Worm (Caenorhabditis elegans) whole organism, L4 larva: ENCODE measurements around the gene snr-4.

Experiments used
- D1046.2 ChIP-seq: fragments of 200-800 bp; sonication (Bioruptor generic); IDR thresholded peaks from 2 replicates; pipeline ENCODE4 v1.3.6; 2022; ENCODE audit warnings: missing genetic modification characterization, missing compliant biosample characterization
- F37D6.2 ChIP-seq: sonication (generic microtip); optimal IDR thresholded peaks from 2 replicates; lab custom pipeline; 2016; ENCODE audit warnings: mild to moderate bottlenecking, missing genetic modification characterization, missing compliant biosample characterization
- F49E8.2 ChIP-seq: sonication (generic microtip); optimal IDR thresholded peaks from 2 replicates; lab custom pipeline; 2016; ENCODE audit warnings: missing compliant biosample characterization, mild to moderate bottlenecking, missing genetic modification characterization, borderline replicate concordance
- R02D3.7 ChIP-seq: fragments of 150-350 bp; sonication (generic microtip); optimal IDR thresholded peaks from 3 replicates; lab custom pipeline; 2014; ENCODE audit warnings: missing biosample characterization, missing genetic modification characterization
- T20F7.1 ChIP-seq: fragments of 200-800 bp; sonication (Bioruptor generic); optimal IDR thresholded peaks from 2 replicates; lab custom pipeline; 2018; ENCODE audit warnings: mild to moderate bottlenecking, missing genetic modification characterization, missing compliant biosample characterization
- Y48G9A.11 ChIP-seq: fragments of 200-800 bp; sonication (Bioruptor generic); IDR thresholded peaks from 2 replicates; pipeline ENCODE4 v1.3.6; 2022; ENCODE audit warnings: missing genetic modification reagents, missing genetic modification characterization, missing compliant biosample characterization
- Y5F2A.4 ChIP-seq: fragments of 200-800 bp; sonication (Bioruptor generic); optimal IDR thresholded peaks from 2 replicates; lab custom pipeline; 2018; ENCODE audit warnings: mild to moderate bottlenecking, missing genetic modification characterization, missing compliant biosample characterization
- aha-1 ChIP-seq: fragments of 150-350 bp; peaks from one replicate; lab custom pipeline; 2014; ENCODE audit warnings: missing biosample characterization, missing genetic modification characterization
- aly-2 ChIP-seq: sonication (generic microtip); optimal IDR thresholded peaks from 2 replicates; lab custom pipeline; 2018; ENCODE audit warnings: missing biosample characterization, missing genetic modification characterization
- attf-4 ChIP-seq: sonication (generic microtip); optimal IDR thresholded peaks from 3 replicates; lab custom pipeline; 2017; ENCODE audit warnings: missing biosample characterization, missing genetic modification characterization
- ceh-20 ChIP-seq: fragments of 200-800 bp; sonication (Bioruptor generic); IDR thresholded peaks from 2 replicates; pipeline ENCODE4 v1.3.6; 2022; ENCODE audit warnings: missing genetic modification reagents, missing genetic modification characterization, missing compliant biosample characterization
- ceh-28 ChIP-seq: fragments of 150-350 bp; optimal IDR thresholded peaks from 2 replicates; lab custom pipeline; 2014; ENCODE audit warnings: missing biosample characterization, missing genetic modification reagents, missing genetic modification characterization
- ceh-32 ChIP-seq: sonication (generic microtip); optimal IDR thresholded peaks from 2 replicates; lab custom pipeline; 2016; ENCODE audit warnings: mild to moderate bottlenecking, missing genetic modification characterization, missing compliant biosample characterization; ENCODE audit not compliant: poor library complexity
- ceh-62 ChIP-seq: sonication (generic microtip); optimal IDR thresholded peaks from 2 replicates; lab custom pipeline; 2017; ENCODE audit warnings: missing biosample characterization, missing genetic modification characterization
- ceh-82 ChIP-seq: sonication (generic microtip); optimal IDR thresholded peaks from 2 replicates; lab custom pipeline; 2017; ENCODE audit warnings: missing biosample characterization, missing genetic modification characterization
- ces-1 ChIP-seq: fragments of 150-350 bp; sonication (generic microtip); optimal IDR thresholded peaks from 4 replicates; lab custom pipeline; 2014; ENCODE audit warnings: missing biosample characterization, missing genetic modification reagents, missing genetic modification characterization
- ctbp-1 ChIP-seq: fragments of 200-800 bp; sonication (Bioruptor generic); IDR thresholded peaks from 2 replicates; pipeline ENCODE4 v1.3.6; 2022; ENCODE audit warnings: missing genetic modification reagents, missing genetic modification characterization, missing compliant biosample characterization
- daf-16 ChIP-seq, 3 experiments: sonication (generic microtip); optimal IDR thresholded peaks; 2 replicates each; lab custom pipeline; 2016 to 2017; ENCODE audit warnings: missing genetic modification characterization in 3 of 3, missing genetic modification reagents in 3 of 3, mild to moderate bottlenecking in 2 of 3, missing compliant biosample characterization in 2 of 3, missing biosample characterization in 1 of 3, moderate library complexity in 1 of 3
- dmd-6 ChIP-seq: fragments of 200-800 bp; sonication (Bioruptor generic); IDR thresholded peaks from 2 replicates; pipeline ENCODE4 v1.3.6; 2022; ENCODE audit warnings: missing genetic modification reagents, missing genetic modification characterization, missing compliant biosample characterization
- duxl-1 ChIP-seq: sonication (generic microtip); optimal IDR thresholded peaks from 2 replicates; lab custom pipeline; 2016; ENCODE audit warnings: mild to moderate bottlenecking, missing genetic modification characterization, moderate library complexity, missing compliant biosample characterization; ENCODE audit not compliant: poor library complexity
- egl-27 ChIP-seq: sonication (generic microtip); optimal IDR thresholded peaks from 3 replicates; lab custom pipeline; 2017; ENCODE audit warnings: missing biosample characterization, missing genetic modification reagents, missing genetic modification characterization
- egl-43 ChIP-seq: fragments of 200-800 bp; sonication (Bioruptor generic); IDR thresholded peaks from 2 replicates; pipeline ENCODE4 v1.3.6; 2022; ENCODE audit warnings: missing genetic modification reagents, missing genetic modification characterization, missing compliant biosample characterization
- fkh-10 ChIP-seq: fragments of 150-350 bp; optimal IDR thresholded peaks from 2 replicates; lab custom pipeline; 2014; ENCODE audit warnings: missing biosample characterization, missing genetic modification reagents, missing genetic modification characterization
- hif-1 ChIP-seq, 2 experiments: sonication (generic microtip); optimal IDR thresholded peaks; 2 replicates each; lab custom pipeline; 2016 to 2017; ENCODE audit warnings: missing compliant biosample characterization in 2 of 2, missing genetic modification characterization in 2 of 2, missing genetic modification reagents in 2 of 2, missing genotype in 2 of 2, mild to moderate bottlenecking in 1 of 2
- hlh-30 ChIP-seq: sonication (generic microtip); optimal IDR thresholded peaks from 2 replicates; lab custom pipeline; 2017; ENCODE audit warnings: antibody characterized with exemption, mild to moderate bottlenecking, missing genetic modification characterization, missing compliant biosample characterization; ENCODE audit not compliant: insufficient read depth
- hmg-1.1 ChIP-seq: fragments of 200-800 bp; sonication (Bioruptor generic); IDR thresholded peaks from 2 replicates; pipeline ENCODE4 v1.3.6; 2022; ENCODE audit warnings: missing genetic modification reagents, missing genetic modification characterization, missing compliant biosample characterization
- jun-1 ChIP-seq: fragments of 150-350 bp; optimal IDR thresholded peaks from 2 replicates; lab custom pipeline; 2014; ENCODE audit warnings: missing biosample characterization, missing genetic modification reagents, missing genetic modification characterization
- lin-1 ChIP-seq: fragments of 200-800 bp; sonication (Bioruptor generic); IDR thresholded peaks from 2 replicates; pipeline ENCODE4 v1.3.6; 2022; ENCODE audit warnings: missing genetic modification reagents, missing genetic modification characterization, missing compliant biosample characterization
- lsy-2 ChIP-seq, 2 experiments: fragments of 150-350 bp in 1 of 2; sonication (generic microtip) in 1 of 2; optimal IDR thresholded peaks; 2 replicates each; lab custom pipeline; 2014 to 2017; ENCODE audit warnings: missing biosample characterization in 2 of 2, missing genetic modification characterization in 2 of 2
- madf-5 ChIP-seq, 2 experiments: fragments of 200-800 bp; sonication (Bioruptor generic); IDR thresholded peaks; 2 replicates each; pipeline ENCODE4 v1.3.6; 2022; ENCODE audit warnings: missing compliant biosample characterization in 2 of 2, missing genetic modification characterization in 2 of 2
- mdl-1 ChIP-seq, 2 experiments: fragments of 150-350 bp in 1 of 2; sonication (generic microtip) in 1 of 2; optimal IDR thresholded peaks; 2 replicates each; lab custom pipeline; 2014 to 2017; ENCODE audit warnings: missing biosample characterization in 2 of 2, missing genetic modification characterization in 2 of 2
- mdt-29 ChIP-seq: fragments of 200-800 bp; sonication (Bioruptor generic); IDR thresholded peaks from 2 replicates; pipeline ENCODE4 v1.3.6; 2022; ENCODE audit warnings: missing genetic modification reagents, missing genetic modification characterization, missing compliant biosample characterization
- mep-1 ChIP-seq: fragments of 150-350 bp; sonication (generic microtip); optimal IDR thresholded peaks from 3 replicates; lab custom pipeline; 2014; ENCODE audit warnings: missing biosample characterization, missing genetic modification characterization
- mxl-3 ChIP-seq: fragments of 200-800 bp; sonication (Bioruptor generic); optimal IDR thresholded peaks from 2 replicates; lab custom pipeline; 2018; ENCODE audit warnings: mild to moderate bottlenecking, missing genetic modification characterization, missing compliant biosample characterization
- nhr-10 ChIP-seq: fragments of 150-350 bp; optimal IDR thresholded peaks from 2 replicates; lab custom pipeline; 2014; ENCODE audit warnings: missing biosample characterization, missing genetic modification characterization
- nhr-11 ChIP-seq: fragments of 150-350 bp; optimal IDR thresholded peaks from 2 replicates; lab custom pipeline; 2014; ENCODE audit warnings: missing biosample characterization, missing genetic modification characterization
- nhr-25 ChIP-seq: sonication (generic microtip); optimal IDR thresholded peaks from 2 replicates; lab custom pipeline; 2017; ENCODE audit warnings: missing genetic modification characterization, mild to moderate bottlenecking, missing compliant biosample characterization, antibody characterized with exemption, moderate library complexity, borderline replicate concordance; ENCODE audit not compliant: insufficient read depth
- nhr-41 ChIP-seq: fragments of 200-800 bp; sonication (Bioruptor generic); IDR thresholded peaks from 2 replicates; pipeline ENCODE4 v1.3.6; 2022; ENCODE audit warnings: missing genetic modification reagents, missing genetic modification characterization, missing compliant biosample characterization
- nhr-77 ChIP-seq: fragments of 150-350 bp; optimal IDR thresholded peaks from 2 replicates; lab custom pipeline; 2014; ENCODE audit warnings: missing biosample characterization, missing genetic modification characterization
- php-3 ChIP-seq: fragments of 200-800 bp; sonication (Bioruptor generic); IDR thresholded peaks from 2 replicates; pipeline ENCODE4 v1.3.6; 2022; ENCODE audit warnings: missing genetic modification reagents, missing genetic modification characterization, missing compliant biosample characterization
- saeg-2 ChIP-seq: fragments of 200-800 bp; sonication (Bioruptor generic); IDR thresholded peaks from 2 replicates; pipeline ENCODE4 v1.3.6; 2022; ENCODE audit warnings: missing genetic modification reagents, missing genetic modification characterization, missing compliant biosample characterization
- sdz-12 ChIP-seq: fragments of 200-800 bp; sonication (Bioruptor generic); optimal IDR thresholded peaks from 2 replicates; lab custom pipeline; 2018; ENCODE audit warnings: mild to moderate bottlenecking, missing genetic modification characterization, missing compliant biosample characterization
- spr-1 ChIP-seq: sonication (generic microtip); optimal IDR thresholded peaks from 2 replicates; lab custom pipeline; 2016; ENCODE audit warnings: mild to moderate bottlenecking, missing genetic modification characterization, missing compliant biosample characterization
- tra-1 ChIP-seq: fragments of 200-800 bp; sonication (Bioruptor generic); IDR thresholded peaks from 2 replicates; pipeline ENCODE4 v1.3.6; 2022; ENCODE audit warnings: missing genetic modification reagents, missing genetic modification characterization, missing compliant biosample characterization
- unc-62 ChIP-seq, 3 experiments: fragments of 150-350 bp in 1 of 3; sonication (generic microtip); optimal IDR thresholded peaks in 2 of 3; peaks in 1 of 3; 1 replicate in 1 of 3; 2 replicates in 2 of 3; lab custom pipeline; 2014 to 2017; ENCODE audit warnings: missing biosample characterization in 3 of 3, missing genetic modification characterization in 3 of 3, missing genetic modification reagents in 3 of 3, missing genotype in 1 of 3
- zag-1 ChIP-seq: fragments of 150-350 bp; optimal IDR thresholded peaks from 2 replicates; lab custom pipeline; 2014; ENCODE audit warnings: missing biosample characterization, missing genetic modification characterization
- zfp-2 ChIP-seq: sonication (generic microtip); optimal IDR thresholded peaks from 2 replicates; lab custom pipeline; 2016; ENCODE audit warnings: mild to moderate bottlenecking, missing genetic modification characterization, missing compliant biosample characterization
- ztf-11 ChIP-seq: fragments of 150-350 bp; optimal IDR thresholded peaks from 2 replicates; lab custom pipeline; 2014; ENCODE audit warnings: missing biosample characterization, missing genetic modification characterization

Gene snr-4

ce11 chrV:12025683-12026082, 46.2 kb upstream of the snr-4 start:
- TF ChIP-seq nhr-10 (tag; lab: Kevin White, UChicago) (no peak), ctbp-1 (peak; percentile 66; the same call in 1 of the 2 replicates), mdt-29 (GFP tag; lab: Robert Waterston, UW) (no peak), nhr-11 (tag; lab: Kevin White, UChicago) (peak; percentile 2), aha-1 (tag; lab: Kevin White, UChicago) (peak; percentile 82), mdl-1 (tag; optimal IDR thresholded peaks at IDR 0.05; lab: Kevin White, UChicago) (peak in 1 of 2 experiments; percentile 68), hif-1 (tag; optimal IDR thresholded peaks at IDR 0.05; lab: Kevin White, UChicago) (peak in 1 of 2 experiments; percentile 2), aly-2 (tag; lab: Kevin White, UChicago) (no peak), ces-1 (peak; percentile 88), saeg-2 (GFP tag; lab: Robert Waterston, UW) (no peak), hlh-30 (tag; lab: Kevin White, UChicago) (peak; percentile 64), egl-27 (tag; lab: Kevin White, UChicago) (no peak), ceh-32 (tag; lab: Kevin White, UChicago) (peak; percentile 28), daf-16 (GFP tag; optimal IDR thresholded peaks at IDR 0.05; lab: Kevin White, UChicago) (peak in 1 of 2 experiments; percentile 3), daf-16 (tag; optimal IDR thresholded peaks at IDR 0.05; lab: Kevin White, UChicago) (no peak), mep-1 (tag; lab: Kevin White, UChicago) (peak; percentile 18), spr-1 (no peak), hmg-1.1 (no peak), F37D6.2 (peak; percentile 3), nhr-77 (tag; lab: Kevin White, UChicago) (no peak), mxl-3 (peak; percentile 40), lsy-2 (tag; optimal IDR thresholded peaks at IDR 0.05; lab: Kevin White, UChicago) (peak in 1 of 2 experiments; percentile 29), fkh-10 (GFP tag; lab: Kevin White, UChicago) (peak; percentile 94)
- TF ChIP-seq, all 104 proteins: peak for 14

ce11 chrV:12024273-12024672, 44.8 kb upstream of the snr-4 start:
- TF ChIP-seq sdz-12 (GFP tag; lab: Kevin White, UChicago) (no peak), Y5F2A.4 (no peak), saeg-2 (GFP tag; lab: Robert Waterston, UW) (no peak), zag-1 (no peak), F49E8.2 (tag; lab: Kevin White, UChicago) (no peak), ceh-62 (tag; lab: Kevin White, UChicago) (no peak), T20F7.1 (no peak), spr-1 (no peak), mdt-29 (GFP tag; lab: Robert Waterston, UW) (no peak), madf-5 (GFP tag; IDR thresholded peaks at IDR 0.05; lab: Robert Waterston, UW) (no peak), ceh-82 (tag; lab: Kevin White, UChicago) (no peak), lsy-2 (tag; optimal IDR thresholded peaks at IDR 0.05; lab: Kevin White, UChicago) (peak in 1 of 2 experiments; percentile 9), nhr-11 (tag; lab: Kevin White, UChicago) (peak; percentile 2), tra-1 (GFP tag; lab: Robert Waterston, UW) (no peak), attf-4 (tag; lab: Kevin White, UChicago) (no peak), php-3 (GFP tag; lab: Robert Waterston, UW) (no peak), lin-1 (GFP tag; lab: Robert Waterston, UW) (no peak), jun-1 (tag; lab: Kevin White, UChicago) (no peak), R02D3.7 (tag; lab: Kevin White, UChicago) (no peak), ceh-28 (tag; lab: Kevin White, UChicago) (no peak), unc-62 (GFP tag; optimal IDR thresholded peaks at IDR 0.05 in 1 of 2; lab: Kevin White, UChicago) (no peak), unc-62 (tag; optimal IDR thresholded peaks at IDR 0.05; lab: Kevin White, UChicago) (no peak), ztf-11 (tag; lab: Kevin White, UChicago) (no peak), ceh-20 (GFP tag; lab: Robert Waterston, UW) (peak; percentile 28; the same call in 1 of the 2 replicates), dmd-6 (GFP tag; lab: Robert Waterston, UW) (no peak), zfp-2 (no peak), Y48G9A.11 (GFP tag; lab: Robert Waterston, UW) (0 out of 2 replicates have a peak, but pooled peaks have one; percentile 5), D1046.2 (GFP tag; lab: Robert Waterston, UW) (no peak; the same call in 1 of the 2 replicates), hif-1 (tag; optimal IDR thresholded peaks at IDR 0.05; lab: Kevin White, UChicago) (no peak), nhr-41 (GFP tag; lab: Robert Waterston, UW) (no peak), duxl-1 (no peak), egl-43 (no peak; the same call in 1 of the 2 replicates), nhr-25 (tag; lab: Kevin White, UChicago) (no peak)
